Fruit fly (Drosophila melanogaster): Measurements from ENCODE around the gene CG1113.
A peak's percentile ranks its signal among the peaks of the same experiment; 100 is the strongest.

CG1113 gene

dm6 chr3R:5298599-5299307, 45.8 kb downstream of the CG1113 start (continued):
- TF ChIP-seq trh (GFP tag; optimal IDR thresholded peaks at IDR 0.05) (peak; percentile 44), slp2 (GFP tag; optimal IDR thresholded peaks at IDR 0.05) (peak; percentile 44), CG18599 (GFP tag; optimal IDR thresholded peaks at IDR 0.05) (peak; percentile 36), HLH3B (GFP tag; IDR thresholded peaks at IDR 0.05) (peak; percentile 46; the same call in 1 of the 2 replicates), Ets65A (GFP tag) (peak; percentile 96), CG1647 (GFP tag; optimal IDR thresholded peaks at IDR 0.05) (peak; percentile 72), Mes4 (GFP tag; optimal IDR thresholded peaks at IDR 0.05) (peak; percentile 38), ab (GFP tag; optimal IDR thresholded peaks at IDR 0.05) (no peak), stwl (tag; optimal IDR thresholded peaks at IDR 0.05) (peak; percentile 56), gsb (GFP tag; IDR thresholded peaks at IDR 0.05) (0 out of 2 replicates have a peak, but pooled peaks have one; percentile 36), CG34376 (GFP tag; optimal IDR thresholded peaks at IDR 0.05) (no peak), CG9437 (GFP tag; optimal IDR thresholded peaks at IDR 0.05) (no peak), CG14050 (GFP tag; IDR thresholded peaks at IDR 0.05) (no peak), CG11093 (GFP tag; IDR thresholded peaks at IDR 0.05) (0 out of 3 replicates have a peak, but pooled peaks have one; percentile 40), Rfx (GFP tag; IDR thresholded peaks at IDR 0.05) (peak; percentile 83), Hmr (GFP tag; optimal IDR thresholded peaks at IDR 0.05) (peak; percentile 75), Lim3 (GFP tag; IDR thresholded peaks at IDR 0.05) (no peak), CG10565 (GFP tag; optimal IDR thresholded peaks at IDR 0.05) (peak; percentile 4), CG34422 (GFP tag; IDR thresholded peaks at IDR 0.05) (peak; percentile 70), Awh (GFP tag; IDR thresholded peaks at IDR 0.05) (peak; percentile 49; the same call in 1 of the 2 replicates), CG15601 (tag; optimal IDR thresholded peaks at IDR 0.05) (peak; percentile 99), H2.0 (GFP tag; IDR thresholded peaks at IDR 0.05) (peak; percentile 55), gfzf (GFP tag; optimal IDR thresholded peaks at IDR 0.05) (peak; percentile 23), Fer2 (tag; optimal IDR thresholded peaks at IDR 0.05) (peak; percentile 4), nerfin-2 (GFP tag; IDR thresholded peaks at IDR 0.05; ENCODE audit: partially characterized antibody) (no peak), CG33213 (GFP tag; optimal IDR thresholded peaks at IDR 0.05) (peak; percentile 82), Taf1 (GFP tag; IDR thresholded peaks at IDR 0.05) (0 out of 2 replicates have a peak, but pooled peaks have one; percentile 27), Trl (optimal IDR thresholded peaks at IDR 0.05) (no peak), Trl (GFP tag; optimal IDR thresholded peaks at IDR 0.05) (peak; percentile 55), CG10209 (GFP tag; optimal IDR thresholded peaks at IDR 0.05) (peak; percentile 16), Hr3 (GFP tag; optimal IDR thresholded peaks at IDR 0.05) (peak; percentile 44), row (GFP tag; IDR thresholded peaks at IDR 0.05) (peak; percentile 57), CG8944 (GFP tag; optimal IDR thresholded peaks at IDR 0.05) (peak; percentile 65), tio (GFP tag; optimal IDR thresholded peaks at IDR 0.05) (peak; percentile 4), lov (optimal IDR thresholded peaks at IDR 0.05) (no peak), lov (GFP tag; IDR thresholded peaks at IDR 0.05) (no peak), fd3F (GFP tag; optimal IDR thresholded peaks at IDR 0.05) (peak; percentile 48), HHEX (GFP tag; optimal IDR thresholded peaks at IDR 0.05) (peak; percentile 20), Med (GFP tag) (peak; percentile 95), ssp (GFP tag; IDR thresholded peaks at IDR 0.05) (peak; percentile 55), zen2 (GFP tag; IDR thresholded peaks at IDR 0.05; ENCODE audit: partially characterized antibody) (no peak), tll (GFP tag; optimal IDR thresholded peaks at IDR 0.05) (no peak), Fer1 (GFP tag; optimal IDR thresholded peaks at IDR 0.05) (peak; percentile 36), zfh2 (GFP tag; optimal IDR thresholded peaks at IDR 0.05) (peak; percentile 46), CG3065 (GFP tag; optimal IDR thresholded peaks at IDR 0.05) (peak; percentile 60), HLHmδ (GFP tag; optimal IDR thresholded peaks at IDR 0.05) (no peak), CG2678 (tag; optimal IDR thresholded peaks at IDR 0.05) (peak; percentile 48), repo (GFP tag; optimal IDR thresholded peaks at IDR 0.05) (peak; percentile 52), croc (GFP tag; conservative IDR thresholded peaks at IDR 0.05) (0 out of 3 replicates have a peak, but pooled peaks have one; percentile 23), danr (GFP tag; IDR thresholded peaks at IDR 0.05) (no peak)

Measured in whole organism, embryonic.